Fruit fly (Drosophila melanogaster) whole organism, embryonic: Measurements from ENCODE around the gene CG3652.
A peak's percentile ranks its signal among the peaks of the same experiment; 100 is the strongest.

Experiments used
- Ada2b ChIP-seq: fragments of 200-800 bp; sonication (Bioruptor generic); IDR thresholded peaks from 2 replicates; pipeline ENCODE4 v1.3.6; 2022; ENCODE audit warnings: missing biosample characterization, missing genetic modification characterization
- CG10209 ChIP-seq: fragments of 200-800 bp; sonication (Bioruptor generic); optimal IDR thresholded peaks from 3 replicates; lab custom pipeline; 2017; ENCODE audit warnings: missing biosample characterization, mild to moderate bottlenecking, missing genetic modification characterization, missing genetic modification reagents
- CG10654 ChIP-seq: fragments of 200-800 bp; sonication (Bioruptor generic); optimal IDR thresholded peaks from 2 replicates; lab custom pipeline; 2016; ENCODE audit warnings: missing biosample characterization, missing genetic modification characterization
- CG11504 ChIP-seq: fragments of 200-800 bp; sonication (Bioruptor generic); optimal IDR thresholded peaks from 3 replicates; lab custom pipeline; 2019; ENCODE audit warnings: missing biosample characterization, mild to moderate bottlenecking, missing genetic modification characterization, moderate library complexity
- CG11723 ChIP-seq: fragments of 200-800 bp; sonication (Bioruptor generic); optimal IDR thresholded peaks from 2 replicates; lab custom pipeline; 2017; ENCODE audit warnings: missing biosample characterization, mild to moderate bottlenecking, missing genetic modification characterization
- CG1233 ChIP-seq: fragments of 200-800 bp; sonication (Bioruptor generic); optimal IDR thresholded peaks from 4 replicates; lab custom pipeline; 2018; ENCODE audit warnings: missing biosample characterization, mild to moderate bottlenecking, missing genetic modification characterization
- CG12769 ChIP-seq: fragments of 200-800 bp; sonication (Bioruptor generic); optimal IDR thresholded peaks from 2 replicates; lab custom pipeline; 2019; ENCODE audit warnings: missing biosample characterization, mild to moderate bottlenecking, missing genetic modification characterization, moderate library complexity
- CG1602 ChIP-seq: fragments of 200-800 bp; sonication (Bioruptor generic); optimal IDR thresholded peaks from 3 replicates; lab custom pipeline; 2016; ENCODE audit warnings: missing biosample characterization, missing genetic modification characterization
- CG16815 ChIP-seq: fragments of 200-800 bp; sonication (Bioruptor generic); optimal IDR thresholded peaks from 3 replicates; lab custom pipeline; 2017; ENCODE audit warnings: missing biosample characterization, mild to moderate bottlenecking, missing genetic modification characterization
- CG17186 ChIP-seq: fragments of 200-800 bp; sonication (Bioruptor generic); optimal IDR thresholded peaks from 3 replicates; lab custom pipeline; 2017; ENCODE audit warnings: missing biosample characterization, missing genetic modification reagents, missing genetic modification characterization
- CG17568 ChIP-seq: fragments of 200-800 bp; sonication (Bioruptor generic); optimal IDR thresholded peaks from 2 replicates; lab custom pipeline; 2018; ENCODE audit warnings: missing biosample characterization, mild to moderate bottlenecking, missing genetic modification characterization, moderate library complexity
- CG17802 ChIP-seq: fragments of 200-800 bp; sonication (Bioruptor generic); optimal IDR thresholded peaks from 2 replicates; lab custom pipeline; 2018; ENCODE audit warnings: missing biosample characterization, mild to moderate bottlenecking, missing genetic modification characterization, moderate library complexity
- CG3065 ChIP-seq: fragments of 200-800 bp; sonication (Bioruptor generic); optimal IDR thresholded peaks from 2 replicates; lab custom pipeline; 2016; ENCODE audit warnings: missing biosample characterization, missing genetic modification characterization
- CG31388 ChIP-seq: fragments of 200-800 bp; sonication (Bioruptor generic); optimal IDR thresholded peaks from 2 replicates; lab custom pipeline; 2016; ENCODE audit warnings: missing biosample characterization, missing genetic modification characterization
- CG34422 ChIP-seq: fragments of 200-800 bp; sonication (Bioruptor generic); IDR thresholded peaks from 3 replicates; pipeline ENCODE4 v1.3.6; 2022; ENCODE audit warnings: missing biosample characterization, missing genetic modification characterization
- CG3838 ChIP-seq: fragments of 200-800 bp; sonication (Bioruptor generic); optimal IDR thresholded peaks from 3 replicates; lab custom pipeline; 2016; ENCODE audit warnings: missing biosample characterization, missing genetic modification characterization
- CG43689 ChIP-seq: fragments of 200-800 bp; sonication (Bioruptor generic); IDR thresholded peaks from 2 replicates; pipeline ENCODE4 v1.3.6; 2022; ENCODE audit warnings: missing biosample characterization, missing genetic modification characterization
- CG6254 ChIP-seq: fragments of 200-800 bp; sonication (Bioruptor generic); optimal IDR thresholded peaks from 3 replicates; lab custom pipeline; 2017; ENCODE audit warnings: mild to moderate bottlenecking, missing biosample characterization, missing genetic modification reagents, missing genetic modification characterization
- Dfd ChIP-seq, 2 experiments: fragments of >200 bp; optimal IDR thresholded peaks; 2 replicates each; lab custom pipeline; 2017; ENCODE audit warnings: missing biosample characterization in 2 of 2, missing genetic modification characterization in 2 of 2
- ERR ChIP-seq: fragments of 200-800 bp; sonication (Bioruptor generic); optimal IDR thresholded peaks from 2 replicates; lab custom pipeline; 2016; ENCODE audit warnings: missing biosample characterization, missing genetic modification characterization
- Gsc ChIP-seq: fragments of 200-800 bp; sonication (Bioruptor generic); IDR thresholded peaks from 2 replicates; pipeline ENCODE4 v1.3.6; 2022; ENCODE audit warnings: missing biosample characterization, missing genetic modification characterization
- Jarid2 ChIP-seq: fragments of 200-800 bp; sonication (Bioruptor generic); optimal IDR thresholded peaks from 3 replicates; lab custom pipeline; 2017; ENCODE audit warnings: mild to moderate bottlenecking, missing biosample characterization, missing genetic modification reagents, missing genetic modification characterization
- Lim3 ChIP-seq: fragments of 200-800 bp; sonication (Bioruptor generic); IDR thresholded peaks from 2 replicates; pipeline ENCODE4 v1.3.6; 2022; ENCODE audit warnings: missing biosample characterization, missing genetic modification characterization
- Med ChIP-seq: fragments of 200-800 bp; sonication (Bioruptor generic); peaks from one replicate; lab custom pipeline; 2016; ENCODE audit warnings: missing biosample characterization, missing genetic modification characterization, mild to moderate bottlenecking, inconsistent platforms, moderate library complexity
- Ptx1 ChIP-seq: fragments of 200-800 bp; sonication (Bioruptor generic); IDR thresholded peaks from 2 replicates; pipeline ENCODE4 v1.3.6; 2022; ENCODE audit warnings: missing biosample characterization, missing genetic modification characterization
- Sox100B ChIP-seq: fragments of 200-800 bp; sonication (Bioruptor generic); optimal IDR thresholded peaks from 3 replicates; lab custom pipeline; 2018; ENCODE audit warnings: missing biosample characterization, mild to moderate bottlenecking, missing genetic modification characterization
- Xbp1 ChIP-seq: fragments of 200-800 bp; sonication (Bioruptor generic); optimal IDR thresholded peaks from 3 replicates; lab custom pipeline; 2016; ENCODE audit warnings: missing biosample characterization, mild to moderate bottlenecking, missing genetic modification characterization
- btn ChIP-seq: fragments of 200-800 bp; sonication (Bioruptor generic); optimal IDR thresholded peaks from 2 replicates; lab custom pipeline; 2016; ENCODE audit warnings: missing biosample characterization, missing genetic modification characterization
- chm ChIP-seq: fragments of 200-800 bp; sonication (Bioruptor generic); IDR thresholded peaks from 2 replicates; pipeline ENCODE4 v1.3.6; 2022; ENCODE audit warnings: missing biosample characterization, missing genetic modification characterization
- corto ChIP-seq: fragments of 200-800 bp; sonication (Bioruptor generic); optimal IDR thresholded peaks from 2 replicates; lab custom pipeline; 2016; ENCODE audit warnings: missing biosample characterization, mild to moderate bottlenecking, missing genetic modification characterization, moderate library complexity
- disco-r ChIP-seq: fragments of 200-800 bp; sonication (Bioruptor generic); optimal IDR thresholded peaks from 2 replicates; lab custom pipeline; 2016; ENCODE audit warnings: missing biosample characterization, missing genetic modification characterization
- dmrt99B ChIP-seq: fragments of 200-800 bp; sonication (Bioruptor generic); optimal IDR thresholded peaks from 2 replicates; lab custom pipeline; 2018; ENCODE audit warnings: missing biosample characterization, mild to moderate bottlenecking, missing genetic modification characterization, moderate library complexity
- ems ChIP-seq: fragments of 200-800 bp; sonication (Bioruptor generic); optimal IDR thresholded peaks from 3 replicates; lab custom pipeline; 2016; ENCODE audit warnings: missing biosample characterization, missing genetic modification characterization
- fd96Cb ChIP-seq: fragments of 200-800 bp; sonication (Bioruptor generic); optimal IDR thresholded peaks from 2 replicates; lab custom pipeline; 2018; ENCODE audit warnings: missing biosample characterization, mild to moderate bottlenecking, missing genetic modification characterization, moderate library complexity
- ftz-f1 ChIP-seq: fragments of 200-800 bp; sonication (Bioruptor generic); optimal IDR thresholded peaks from 2 replicates; lab custom pipeline; 2016; ENCODE audit warnings: missing biosample characterization, missing genetic modification characterization
- gsb ChIP-seq: fragments of 200-800 bp; sonication (Bioruptor generic); IDR thresholded peaks from 2 replicates; pipeline ENCODE4 v1.3.6; 2022; ENCODE audit warnings: missing biosample characterization, missing genetic modification characterization
- gt ChIP-seq: fragments of 200-800 bp; sonication (Bioruptor generic); IDR thresholded peaks from 2 replicates; pipeline ENCODE4 v1.3.6; 2022; ENCODE audit warnings: missing biosample characterization, missing genetic modification characterization
- ind ChIP-seq: fragments of 200-800 bp; sonication (Bioruptor generic); optimal IDR thresholded peaks from 3 replicates; lab custom pipeline; 2016; ENCODE audit warnings: missing biosample characterization, missing genetic modification characterization
- jing ChIP-seq: fragments of 200-800 bp; sonication (Bioruptor generic); optimal IDR thresholded peaks from 2 replicates; lab custom pipeline; 2018; ENCODE audit warnings: missing biosample characterization, mild to moderate bottlenecking, missing genetic modification characterization
- lmd ChIP-seq: fragments of 200-800 bp; sonication (Bioruptor generic); IDR thresholded peaks from 2 replicates; pipeline ENCODE4 v1.3.6; 2022; ENCODE audit warnings: missing biosample characterization, missing genetic modification characterization
- nerfin-1 ChIP-seq: fragments of 200-800 bp; sonication (Bioruptor generic); optimal IDR thresholded peaks from 3 replicates; lab custom pipeline; 2019; ENCODE audit warnings: missing biosample characterization, mild to moderate bottlenecking, missing genetic modification characterization, moderate library complexity
- psq ChIP-seq: fragments of 200-800 bp; sonication (Bioruptor generic); optimal IDR thresholded peaks from 2 replicates; lab custom pipeline; 2017; ENCODE audit warnings: missing biosample characterization, missing genetic modification characterization
- pum ChIP-seq: fragments of 200-800 bp; sonication (Bioruptor generic); optimal IDR thresholded peaks from 2 replicates; lab custom pipeline; 2016; ENCODE audit warnings: missing biosample characterization, missing genetic modification characterization
- ro ChIP-seq: fragments of 200-800 bp; sonication (Bioruptor generic); IDR thresholded peaks from 2 replicates; pipeline ENCODE4 v1.3.6; 2022; ENCODE audit warnings: missing biosample characterization, missing genetic modification characterization
- salm ChIP-seq: fragments of 200-800 bp; sonication (Bioruptor generic); optimal IDR thresholded peaks from 2 replicates; lab custom pipeline; 2018; ENCODE audit warnings: missing biosample characterization, mild to moderate bottlenecking, missing genetic modification characterization
- tll ChIP-seq, 2 experiments: fragments of 200-800 bp in 1 of 2; fragments of >200 bp in 1 of 2; sonication (Bioruptor generic) in 1 of 2; optimal IDR thresholded peaks; 2 replicates each; lab custom pipeline; 2017 to 2019; ENCODE audit warnings: missing biosample characterization in 2 of 2, missing genetic modification characterization in 2 of 2, mild to moderate bottlenecking in 1 of 2, moderate library complexity in 1 of 2
- vvl ChIP-seq: fragments of 200-800 bp; sonication (Bioruptor generic); IDR thresholded peaks from 2 replicates; pipeline ENCODE4 v1.3.6; 2022; ENCODE audit warnings: missing biosample characterization, missing genetic modification characterization
- wek ChIP-seq: fragments of 200-800 bp; sonication (Bioruptor generic); optimal IDR thresholded peaks from 3 replicates; lab custom pipeline; 2018; ENCODE audit warnings: missing biosample characterization, mild to moderate bottlenecking, missing genetic modification characterization, moderate library complexity
- zfh1 ChIP-seq: fragments of 200-800 bp; sonication (Bioruptor generic); IDR thresholded peaks from 3 replicates; pipeline ENCODE4 v1.3.6; 2022; ENCODE audit warnings: missing biosample characterization, missing genetic modification characterization

CG3652 gene

dm6 chr2L:4440881-4441737 lies 47.4 kb upstream of the CG3652 start, which contains the start of gene CG15431 (continued):
- TF ChIP-seq nerfin-1 (tag; lab: Kevin White, UChicago): no peak
- TF ChIP-seq CG6254 (GFP tag; lab: Kevin White, UChicago): peak; percentile 8
- no peak for TF ChIP-seq CG3838
- TF ChIP-seq ems (GFP tag; lab: Kevin White, UChicago): peak; percentile 20
- no peak for TF ChIP-seq CG43689 (GFP tag; lab: Robert Waterston, UW)
- peak; percentile 40; the same call in 1 of the 3 replicates for TF ChIP-seq zfh1
- TF ChIP-seq fd96Cb (tag; lab: Kevin White, UChicago): peak; percentile 25
- no peak for TF ChIP-seq Sox100B
- peak; percentile 76 for TF ChIP-seq vvl (GFP tag; lab: Robert Waterston, UW)
- TF ChIP-seq chm (GFP tag; lab: Robert Waterston, UW): 0 out of 2 replicates have a peak, but pooled peaks have one; percentile 35
- peak; percentile 65 for TF ChIP-seq Xbp1 (GFP tag; lab: Kevin White, UChicago)
- no peak for TF ChIP-seq CG17186 (GFP tag; lab: Kevin White, UChicago)
- TF ChIP-seq CG10654: peak; percentile 43
- peak; percentile 50 for TF ChIP-seq CG10209 (GFP tag; lab: Kevin White, UChicago)
- TF ChIP-seq gsb (GFP tag; lab: Robert Waterston, UW): peak; percentile 29; the same call in 1 of the 2 replicates
- TF ChIP-seq lmd (GFP tag; lab: Robert Waterston, UW): peak; percentile 56; the same call in 1 of the 2 replicates
- peak; percentile 75 for TF ChIP-seq Ptx1 (GFP tag; lab: Robert Waterston, UW)
- no peak for TF ChIP-seq CG16815 (GFP tag; lab: Kevin White, UChicago)
- 0 out of 3 replicates have a peak, but pooled peaks have one; percentile 47 for TF ChIP-seq CG34422 (GFP tag; lab: Robert Waterston, UW)
- no peak for TF ChIP-seq CG12769 (tag; lab: Kevin White, UChicago)
- no peak for TF ChIP-seq wek (GFP tag; lab: Kevin White, UChicago)
- TF ChIP-seq disco-r (GFP tag; lab: Kevin White, UChicago): no peak
- peak; percentile 94 for TF ChIP-seq Med
- TF ChIP-seq CG11723 (GFP tag; lab: Kevin White, UChicago): peak; percentile 53
- TF ChIP-seq salm (tag; lab: Kevin White, UChicago): peak; percentile 32
- peak; percentile 73 for TF ChIP-seq dmrt99B (tag; lab: Kevin White, UChicago)
- TF ChIP-seq Jarid2 (GFP tag; lab: Kevin White, UChicago): peak; percentile 82
- no peak for TF ChIP-seq gt
- TF ChIP-seq btn (GFP tag; lab: Kevin White, UChicago): no peak
- TF ChIP-seq CG17568 (GFP tag; lab: Kevin White, UChicago): no peak
- TF ChIP-seq CG3065: no peak
- TF ChIP-seq CG17802: no peak
- no peak for TF ChIP-seq tll (GFP tag; optimal IDR thresholded peaks at IDR 0.05; lab: Kevin White, UChicago)
- peak; percentile 50 for TF ChIP-seq ind (GFP tag; lab: Kevin White, UChicago)
- TF ChIP-seq jing: peak; percentile 11
- no peak for TF ChIP-seq CG1602 (GFP tag; lab: Kevin White, UChicago)
- no peak for TF ChIP-seq ERR (GFP tag; lab: Kevin White, UChicago)
- TF ChIP-seq pum: no peak
- TF ChIP-seq psq (GFP tag; lab: Kevin White, UChicago): no peak
- TF ChIP-seq Ada2b (GFP tag; lab: Robert Waterston, UW): peak; percentile 55; the same call in 1 of the 2 replicates
- peak; percentile 5 for TF ChIP-seq ftz-f1
- no peak for TF ChIP-seq CG11504 (tag; lab: Kevin White, UChicago)
- no peak for TF ChIP-seq Lim3
- TF ChIP-seq CG1233: peak; percentile 30
- no peak for TF ChIP-seq Gsc (GFP tag; lab: Robert Waterston, UW)
- no peak for TF ChIP-seq CG31388 (GFP tag; lab: Kevin White, UChicago)
- no peak for TF ChIP-seq Dfd (GFP tag; optimal IDR thresholded peaks at IDR 0.05; lab: Kevin White, UChicago)
- no peak for TF ChIP-seq ro
- TF ChIP-seq corto: no peak
